Worm (Caenorhabditis elegans) whole organism, early embryonic: ENCODE measurements around the gene F25B4.7.

Source experiments
- B0310.2 ChIP-seq: sonication (generic microtip); optimal IDR thresholded peaks from 2 replicates; lab custom pipeline; 2016; ENCODE audit warnings: mild to moderate bottlenecking, missing genetic modification characterization, missing compliant biosample characterization
- F13C5.2 ChIP-seq: sonication (generic microtip); optimal IDR thresholded peaks from 2 replicates; lab custom pipeline; 2017; ENCODE audit warnings: mild to moderate bottlenecking, missing genetic modification characterization, inconsistent platforms, missing compliant biosample characterization
- aly-1 ChIP-seq: sonication (generic microtip); optimal IDR thresholded peaks from 2 replicates; lab custom pipeline; 2016; ENCODE audit warnings: missing genetic modification characterization, missing compliant biosample characterization
- ama-1 ChIP-seq: fragments of 150-350 bp; optimal IDR thresholded peaks from 2 replicates; lab custom pipeline; 2014
- ceh-13 ChIP-seq: fragments of 200-800 bp; sonication (Bioruptor generic); optimal IDR thresholded peaks from 2 replicates; lab custom pipeline; 2018; ENCODE audit warnings: mild to moderate bottlenecking, missing genetic modification characterization, missing compliant biosample characterization
- ceh-36 ChIP-seq: sonication (generic microtip); optimal IDR thresholded peaks from 2 replicates; lab custom pipeline; 2016; ENCODE audit warnings: missing genetic modification characterization, inconsistent platforms, missing compliant biosample characterization
- ets-7 ChIP-seq: sonication (generic microtip); optimal IDR thresholded peaks from 2 replicates; lab custom pipeline; 2016; ENCODE audit warnings: missing genotype, missing genetic modification characterization, missing compliant biosample characterization
- flt-1 ChIP-seq: fragments of 200-800 bp; sonication (Bioruptor generic); IDR thresholded peaks from 2 replicates; pipeline ENCODE4 v1.3.6; 2022; ENCODE audit warnings: missing genetic modification characterization, missing compliant biosample characterization
- hmbx-1 ChIP-seq: sonication (generic microtip); optimal IDR thresholded peaks from 2 replicates; lab custom pipeline; 2016; ENCODE audit warnings: mild to moderate bottlenecking, missing genetic modification characterization, missing compliant biosample characterization
- hmg-4 ChIP-seq: fragments of 200-800 bp; sonication (Bioruptor generic); optimal IDR thresholded peaks from 2 replicates; lab custom pipeline; 2018; ENCODE audit warnings: mild to moderate bottlenecking, missing genetic modification characterization, missing compliant biosample characterization
- hnd-1 ChIP-seq: sonication (generic microtip); optimal IDR thresholded peaks from 2 replicates; lab custom pipeline; 2016; ENCODE audit warnings: missing genetic modification characterization, missing compliant biosample characterization
- pes-1 ChIP-seq: fragments of 200-800 bp; sonication (Bioruptor generic); IDR thresholded peaks from 2 replicates; pipeline ENCODE4 v1.3.6; 2022; ENCODE audit warnings: missing genetic modification reagents, missing genetic modification characterization, missing compliant biosample characterization
- scrt-1 ChIP-seq: fragments of 200-800 bp; sonication (Bioruptor generic); IDR thresholded peaks from 2 replicates; pipeline ENCODE4 v1.3.6; 2022; ENCODE audit warnings: missing genetic modification characterization, missing compliant biosample characterization
- sea-1 ChIP-seq: fragments of 200-800 bp; sonication (Bioruptor generic); conservative IDR thresholded peaks from 2 replicates; pipeline ENCODE4 v1.3.6; 2022; ENCODE audit warnings: missing genetic modification characterization, missing compliant biosample characterization
- tbx-11 ChIP-seq: fragments of 200-800 bp; sonication (Bioruptor generic); IDR thresholded peaks from 2 replicates; pipeline ENCODE4 v1.3.6; 2022; ENCODE audit warnings: missing genetic modification characterization, missing compliant biosample characterization
- tbx-37 ChIP-seq: fragments of 200-800 bp; sonication (Bioruptor generic); conservative IDR thresholded peaks from 2 replicates; pipeline ENCODE4 v1.3.6; 2022; ENCODE audit warnings: missing genetic modification reagents, missing genetic modification characterization, missing compliant biosample characterization
- tra-4 ChIP-seq: sonication (generic microtip); optimal IDR thresholded peaks from 2 replicates; lab custom pipeline; 2017; ENCODE audit warnings: missing genetic modification characterization, missing compliant biosample characterization

Gene F25B4.7

DNA sequence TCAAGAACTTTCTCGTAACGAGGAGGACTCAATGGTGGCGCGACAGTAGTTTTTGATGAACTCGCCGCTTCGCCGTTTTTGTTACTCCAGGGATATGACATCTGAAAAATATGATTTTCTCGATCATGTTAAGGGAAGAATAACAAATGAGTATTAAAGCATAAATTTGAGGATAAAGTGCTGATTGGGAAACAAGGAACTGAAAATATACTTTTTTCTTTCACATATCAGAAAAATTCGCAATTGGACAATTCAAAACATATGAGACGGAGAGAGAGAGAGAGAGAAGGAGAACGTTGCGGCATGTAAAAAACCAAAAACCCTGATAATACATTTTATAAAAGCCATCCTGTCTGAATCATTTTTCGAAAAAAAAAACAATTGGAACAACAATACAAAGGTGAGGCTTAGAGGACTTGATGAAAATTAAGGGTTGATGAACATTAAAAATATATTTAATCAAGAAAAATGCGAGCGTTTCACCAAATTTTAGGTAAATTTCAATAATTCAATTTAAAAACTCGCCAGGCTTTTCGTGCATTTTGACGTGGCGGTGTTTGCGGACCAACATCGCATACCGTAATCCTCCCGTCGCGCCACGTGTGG is 26.3 kb downstream of the F25B4.7 start, which contains the start of the genes mut-14 and C14C11.2:
TSS of gene mut-14 (minus strand) at position 101 of the 606 bp plus-strand sequence.
TSS of gene C14C11.2 (plus strand) at position 556 of the 606 bp plus-strand sequence.
- no peak for TF ChIP-seq tbx-11 (GFP tag; lab: Robert Waterston, UW)
- no peak for TF ChIP-seq hmg-4 (GFP tag; lab: Kevin White, UChicago)
- TF ChIP-seq pes-1 (GFP tag; lab: Robert Waterston, UW) = no peak
- no peak for TF ChIP-seq aly-1 (tag; lab: Kevin White, UChicago)
- no peak for TF ChIP-seq tbx-37
- no peak for TF ChIP-seq scrt-1 (GFP tag; lab: Robert Waterston, UW)
- no peak for TF ChIP-seq ceh-36 (tag; lab: Kevin White, UChicago)
- TF ChIP-seq hnd-1 = no peak
- no peak for TF ChIP-seq flt-1 (GFP tag; lab: Robert Waterston, UW)
- no peak for TF ChIP-seq ama-1 (lab: Kevin White, UChicago)
- no peak for TF ChIP-seq ets-7 (tag; lab: Kevin White, UChicago)
- TF ChIP-seq hmbx-1 (tag; lab: Kevin White, UChicago) = no peak
- TF ChIP-seq sea-1 (GFP tag; lab: Robert Waterston, UW) = no peak
- no peak for TF ChIP-seq F13C5.2 (tag; lab: Kevin White, UChicago)
- no peak for TF ChIP-seq tra-4 (tag; lab: Kevin White, UChicago)
- TF ChIP-seq B0310.2 = no peak
- no peak for TF ChIP-seq ceh-13

- TF ChIP-seq aly-1 (tag; lab: Kevin White, UChicago) (no peak), hmbx-1 (tag; lab: Kevin White, UChicago) (no peak), hnd-1 (no peak), hmg-4 (GFP tag; lab: Kevin White, UChicago) (no peak)
Measured at ce11 chrV:5653990-5654499, 33.0 kb downstream of the F25B4.7 start, which contains the start of gene hex-2. Gene hex-2 (plus strand): TSS chrV:5654449.

DNA sequence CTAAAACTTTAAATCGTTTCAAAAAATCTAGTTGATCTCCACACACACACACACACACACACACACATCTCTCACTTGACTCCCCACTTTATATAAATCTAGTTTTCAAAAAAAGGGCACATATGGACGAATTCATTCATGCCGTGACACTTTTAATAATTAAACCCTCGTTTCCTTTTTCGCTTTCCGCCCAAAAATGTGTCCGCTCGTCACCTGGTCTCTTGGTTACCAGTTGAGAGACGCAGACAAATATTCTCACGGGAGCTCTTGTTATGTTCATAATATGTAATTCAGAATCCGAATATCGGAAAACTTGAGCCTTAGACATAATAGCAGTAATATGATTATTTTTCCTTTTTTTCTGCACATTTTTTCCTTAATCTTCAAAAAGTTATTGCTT is 35.1 kb downstream of the F25B4.7 start:
- TF ChIP-seq flt-1 (GFP tag; lab: Robert Waterston, UW) = no peak
- no peak for TF ChIP-seq ets-7 (tag; lab: Kevin White, UChicago)
- no peak for TF ChIP-seq pes-1 (GFP tag; lab: Robert Waterston, UW)
- TF ChIP-seq aly-1 (tag; lab: Kevin White, UChicago) = no peak
- TF ChIP-seq hmbx-1 (tag; lab: Kevin White, UChicago) = no peak
- no peak for TF ChIP-seq ama-1 (lab: Kevin White, UChicago)
- no peak for TF ChIP-seq F13C5.2 (tag; lab: Kevin White, UChicago)
- TF ChIP-seq B0310.2 = no peak
- TF ChIP-seq tbx-11 (GFP tag; lab: Robert Waterston, UW) = no peak
- TF ChIP-seq hnd-1 = no peak
- no peak for TF ChIP-seq tra-4 (tag; lab: Kevin White, UChicago)
- TF ChIP-seq scrt-1 (GFP tag; lab: Robert Waterston, UW) = no peak
- no peak for TF ChIP-seq tbx-37
- no peak for TF ChIP-seq ceh-36 (tag; lab: Kevin White, UChicago)

- no peak for TF ChIP-seq ceh-13
- TF ChIP-seq ama-1 (lab: Kevin White, UChicago) = no peak
- TF ChIP-seq hmg-4 (GFP tag; lab: Kevin White, UChicago) = no peak
- TF ChIP-seq B0310.2 = no peak
- no peak for TF ChIP-seq tra-4 (tag; lab: Kevin White, UChicago)
- no peak for TF ChIP-seq hmbx-1 (tag; lab: Kevin White, UChicago)
- TF ChIP-seq flt-1 (GFP tag; lab: Robert Waterston, UW) = no peak
- no peak for TF ChIP-seq hnd-1
- TF ChIP-seq aly-1 (tag; lab: Kevin White, UChicago) = no peak
- TF ChIP-seq ets-7 (tag; lab: Kevin White, UChicago) = no peak
- TF ChIP-seq pes-1 (GFP tag; lab: Robert Waterston, UW) = no peak
- TF ChIP-seq scrt-1 (GFP tag; lab: Robert Waterston, UW) = no peak
- TF ChIP-seq tbx-11 (GFP tag; lab: Robert Waterston, UW) = no peak
- no peak for TF ChIP-seq ceh-36 (tag; lab: Kevin White, UChicago)
- TF ChIP-seq F13C5.2 (tag; lab: Kevin White, UChicago) = no peak
- no peak for TF ChIP-seq tbx-37
Measured at ce11 chrV:5647359-5647758, 39.7 kb downstream of the F25B4.7 start, which contains the start of gene C14C11.4. Gene C14C11.4 (plus strand): TSS chrV:5647610.

DNA sequence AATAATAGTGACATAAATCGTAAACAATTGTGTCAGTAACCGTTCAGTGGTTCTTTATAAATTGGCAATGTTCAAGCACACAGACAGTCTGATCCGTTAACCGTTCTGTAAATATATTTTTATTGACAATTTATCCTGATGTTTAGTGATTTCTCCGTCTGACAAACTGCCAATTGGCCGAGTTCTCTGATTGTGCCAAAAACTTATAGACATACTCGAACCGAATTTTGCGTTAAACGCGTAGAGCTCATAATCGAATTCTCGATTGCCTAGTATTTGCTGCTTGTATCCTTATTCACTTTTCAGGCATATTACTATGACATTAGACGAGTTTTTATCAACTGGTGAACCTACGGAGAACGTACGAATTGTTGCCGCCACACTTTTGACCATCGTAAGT is 42.9 kb downstream of the F25B4.7 start, which contains the start of gene srx-117:
TSS of gene srx-117 (plus strand) at position 301 of the 400 bp plus-strand sequence.
- TF ChIP-seq tbx-11 (GFP tag; lab: Robert Waterston, UW) (no peak), ceh-36 (tag; lab: Kevin White, UChicago) (no peak), ets-7 (tag; lab: Kevin White, UChicago) (no peak), ama-1 (lab: Kevin White, UChicago) (no peak), tbx-37 (no peak), hmbx-1 (tag; lab: Kevin White, UChicago) (no peak), B0310.2 (no peak), tra-4 (tag; lab: Kevin White, UChicago) (no peak), hnd-1 (no peak), sea-1 (GFP tag; lab: Robert Waterston, UW) (no peak), flt-1 (GFP tag; lab: Robert Waterston, UW) (no peak), pes-1 (GFP tag; lab: Robert Waterston, UW) (no peak), aly-1 (tag; lab: Kevin White, UChicago) (no peak), hmg-4 (GFP tag; lab: Kevin White, UChicago) (no peak), scrt-1 (GFP tag; lab: Robert Waterston, UW) (no peak), F13C5.2 (tag; lab: Kevin White, UChicago) (no peak), ceh-13 (no peak)

- TF ChIP-seq pes-1 (GFP tag; lab: Robert Waterston, UW) = peak; percentile 64
Measured at ce11 chrV:5640072-5640471, 47.0 kb downstream of the F25B4.7 start.
